Fruit fly (Drosophila melanogaster): Measurements from ENCODE around the gene CG10877.

- TF ChIP-seq h (optimal IDR thresholded peaks at IDR 0.05) (no peak), psq (optimal IDR thresholded peaks at IDR 0.05) (no peak)
These were observed 21.7 kb upstream of the CG10877 start, which contains the start of gene CG16953 for dm6 chr3R:20585566-20585965.

Data from Kc167 (cell line).